Fruit fly (Drosophila melanogaster) whole organism, embryonic: Measurements from ENCODE around the gene IntS2.
A peak's percentile ranks its signal among the peaks of the same experiment; 100 is the strongest.

ENCODE experiments used
- Atf-2 ChIP-seq: fragments of 200-800 bp; sonication (Bioruptor generic); optimal IDR thresholded peaks from 2 replicates; lab custom pipeline; 2016; ENCODE audit warnings: missing biosample characterization, missing genetic modification characterization
- Bgb ChIP-seq: fragments of 200-800 bp; sonication (Bioruptor generic); IDR thresholded peaks from 2 replicates; pipeline ENCODE4 v1.3.6; 2022; ENCODE audit warnings: missing biosample characterization, missing genetic modification characterization; ENCODE audit not compliant: partially characterized antibody
- CG10209 ChIP-seq: fragments of 200-800 bp; sonication (Bioruptor generic); optimal IDR thresholded peaks from 3 replicates; lab custom pipeline; 2017; ENCODE audit warnings: missing biosample characterization, mild to moderate bottlenecking, missing genetic modification characterization, missing genetic modification reagents
- CG10959 ChIP-seq: fragments of 200-800 bp; sonication (Bioruptor generic); IDR thresholded peaks from 2 replicates; pipeline ENCODE4 v1.3.6; 2022; ENCODE audit warnings: missing biosample characterization, missing genetic modification characterization
- CG12659 ChIP-seq: fragments of 200-800 bp; sonication (Bioruptor generic); optimal IDR thresholded peaks from 3 replicates; lab custom pipeline; 2017; ENCODE audit warnings: mild to moderate bottlenecking, missing biosample characterization, missing genetic modification reagents, missing genetic modification characterization
- CG16813 ChIP-seq: fragments of 200-800 bp; sonication (Bioruptor generic); IDR thresholded peaks from 3 replicates; pipeline ENCODE4 v1.3.6; 2022; ENCODE audit warnings: missing biosample characterization, missing genetic modification characterization; ENCODE audit not compliant: partially characterized antibody
- CG16815 ChIP-seq: fragments of 200-800 bp; sonication (Bioruptor generic); optimal IDR thresholded peaks from 3 replicates; lab custom pipeline; 2017; ENCODE audit warnings: missing biosample characterization, mild to moderate bottlenecking, missing genetic modification characterization
- CG17612 ChIP-seq: fragments of 200-800 bp; sonication (Bioruptor generic); IDR thresholded peaks from 2 replicates; pipeline ENCODE4 v1.3.6; 2022; ENCODE audit warnings: missing biosample characterization, missing genetic modification characterization
- CG2129 ChIP-seq: fragments of 200-800 bp; sonication (Bioruptor generic); IDR thresholded peaks from 2 replicates; pipeline ENCODE4 v1.3.6; 2022; ENCODE audit warnings: missing biosample characterization, missing genetic modification characterization; ENCODE audit not compliant: partially characterized antibody
- CG32767 ChIP-seq: fragments of 200-800 bp; sonication (Bioruptor generic); IDR thresholded peaks from 2 replicates; pipeline ENCODE4 v1.3.6; 2022; ENCODE audit warnings: missing biosample characterization, missing genetic modification characterization
- CG34224 ChIP-seq: fragments of 200-800 bp; sonication (Bioruptor generic); IDR thresholded peaks from 3 replicates; pipeline ENCODE4 v1.3.6; 2022; ENCODE audit warnings: missing biosample characterization, missing genetic modification characterization; ENCODE audit not compliant: partially characterized antibody
- CG4854 ChIP-seq: fragments of 200-800 bp; sonication (Bioruptor generic); optimal IDR thresholded peaks from 2 replicates; lab custom pipeline; 2016; ENCODE audit warnings: missing biosample characterization, missing genetic modification characterization, inconsistent platforms
- CG6272 ChIP-seq: fragments of 200-800 bp; sonication (Bioruptor generic); IDR thresholded peaks from 2 replicates; pipeline ENCODE4 v1.3.6; 2022; ENCODE audit warnings: missing biosample characterization, missing genetic modification characterization
- CG7372 ChIP-seq: fragments of 200-800 bp; sonication (Bioruptor generic); IDR thresholded peaks from 2 replicates; pipeline ENCODE4 v1.3.6; 2022; ENCODE audit warnings: missing biosample characterization, missing genetic modification characterization
- CG7556 ChIP-seq: fragments of 200-800 bp; sonication (Bioruptor generic); optimal IDR thresholded peaks from 2 replicates; lab custom pipeline; 2017; ENCODE audit warnings: missing biosample characterization, mild to moderate bottlenecking, missing genetic modification characterization
- CG9797 ChIP-seq: fragments of 200-800 bp; sonication (Bioruptor generic); optimal IDR thresholded peaks from 3 replicates; lab custom pipeline; 2018; ENCODE audit warnings: missing biosample characterization, mild to moderate bottlenecking, missing genetic modification characterization
- CkIIα-i1 ChIP-seq: fragments of 200-800 bp; sonication (Bioruptor generic); IDR thresholded peaks from 2 replicates; pipeline ENCODE4 v1.3.6; 2022; ENCODE audit warnings: missing biosample characterization, missing genetic modification characterization
- Fer1 ChIP-seq: fragments of 200-800 bp; sonication (Bioruptor generic); optimal IDR thresholded peaks from 2 replicates; lab custom pipeline; 2017; ENCODE audit warnings: missing biosample characterization, mild to moderate bottlenecking, missing genetic modification characterization
- MBD-R2 ChIP-seq: fragments of 200-800 bp; sonication (Bioruptor generic); IDR thresholded peaks from 2 replicates; pipeline ENCODE4 v1.3.6; 2022; ENCODE audit warnings: missing biosample characterization, missing genetic modification characterization
- Max ChIP-seq: fragments of 200-800 bp; sonication (Bioruptor generic); optimal IDR thresholded peaks from 2 replicates; lab custom pipeline; 2016; ENCODE audit warnings: missing biosample characterization, mild to moderate bottlenecking, missing genetic modification characterization
- Nf-YC ChIP-seq: fragments of 200-800 bp; optimal IDR thresholded peaks from 3 replicates; lab custom pipeline; 2019; ENCODE audit warnings: missing biosample characterization, mild to moderate bottlenecking, missing genetic modification characterization, moderate library complexity
- Rfx ChIP-seq: fragments of 200-800 bp; sonication (Bioruptor generic); IDR thresholded peaks from 2 replicates; pipeline ENCODE4 v1.3.6; 2022; ENCODE audit warnings: missing biosample characterization, missing genetic modification characterization
- Sin3A ChIP-seq: fragments of >200 bp; optimal IDR thresholded peaks from 2 replicates; lab custom pipeline; 2018
- TFAM ChIP-seq: fragments of 200-800 bp; sonication (Bioruptor generic); optimal IDR thresholded peaks from 2 replicates; lab custom pipeline; 2017; ENCODE audit warnings: missing biosample characterization, missing genetic modification characterization, inconsistent platforms
- Xbp1 ChIP-seq: fragments of 200-800 bp; sonication (Bioruptor generic); optimal IDR thresholded peaks from 3 replicates; lab custom pipeline; 2016; ENCODE audit warnings: missing biosample characterization, mild to moderate bottlenecking, missing genetic modification characterization
- amos ChIP-seq: fragments of 200-800 bp; sonication (Bioruptor generic); IDR thresholded peaks from 2 replicates; pipeline ENCODE4 v1.3.6; 2022; ENCODE audit warnings: missing biosample characterization, missing genetic modification characterization; ENCODE audit not compliant: partially characterized antibody
- cas ChIP-seq: fragments of 200-800 bp; sonication (Bioruptor generic); IDR thresholded peaks from 2 replicates; pipeline ENCODE4 v1.3.6; 2022; ENCODE audit warnings: missing biosample characterization, missing genetic modification characterization
- caup ChIP-seq: fragments of 200-800 bp; sonication (Bioruptor generic); optimal IDR thresholded peaks from 3 replicates; lab custom pipeline; 2017; ENCODE audit warnings: missing biosample characterization, mild to moderate bottlenecking, missing genetic modification characterization, moderate library complexity; ENCODE audit not compliant: severe bottlenecking
- cg ChIP-seq: fragments of 200-800 bp; sonication (Bioruptor generic); optimal IDR thresholded peaks from 3 replicates; lab custom pipeline; 2019; ENCODE audit warnings: missing biosample characterization, mild to moderate bottlenecking, missing genetic modification characterization, moderate library complexity
- chif ChIP-seq, 2 experiments: fragments of 200-800 bp; sonication (Bioruptor generic); optimal IDR thresholded peaks; 3 replicates each; lab custom pipeline; 2016; ENCODE audit warnings: missing biosample characterization in 2 of 2, missing genetic modification characterization in 2 of 2
- corto ChIP-seq: fragments of 200-800 bp; sonication (Bioruptor generic); optimal IDR thresholded peaks from 2 replicates; lab custom pipeline; 2016; ENCODE audit warnings: missing biosample characterization, mild to moderate bottlenecking, missing genetic modification characterization, moderate library complexity
- exex ChIP-seq: fragments of 200-800 bp; sonication (Bioruptor generic); optimal IDR thresholded peaks from 4 replicates; lab custom pipeline; 2018; ENCODE audit warnings: missing biosample characterization, mild to moderate bottlenecking, missing genetic modification characterization, moderate library complexity
- ftz-f1 ChIP-seq: fragments of 200-800 bp; sonication (Bioruptor generic); optimal IDR thresholded peaks from 2 replicates; lab custom pipeline; 2016; ENCODE audit warnings: missing biosample characterization, missing genetic modification characterization
- kni ChIP-seq: fragments of 200-800 bp; sonication (Bioruptor generic); optimal IDR thresholded peaks from 3 replicates; lab custom pipeline; 2017; ENCODE audit warnings: mild to moderate bottlenecking, missing biosample characterization, missing genetic modification reagents, missing genetic modification characterization
- knrl ChIP-seq: fragments of 200-800 bp; sonication (Bioruptor generic); IDR thresholded peaks from 3 replicates; pipeline ENCODE4 v1.3.6; 2022; ENCODE audit warnings: missing biosample characterization, missing genetic modification characterization; ENCODE audit not compliant: partially characterized antibody
- lov ChIP-seq, 2 experiments: fragments of 200-800 bp in 1 of 2; fragments of >200 bp in 1 of 2; sonication (Bioruptor generic) in 1 of 2; IDR thresholded peaks in 1 of 2; optimal IDR thresholded peaks in 1 of 2; 2 replicates in 1 of 2; 3 replicates in 1 of 2; pipeline versions ENCODE4 v1.3.6 to Lab custom; 2017 to 2022; ENCODE audit warnings: missing biosample characterization in 1 of 2, missing genetic modification characterization in 1 of 2
- pb ChIP-seq: fragments of 200-800 bp; sonication (Bioruptor generic); optimal IDR thresholded peaks from 3 replicates; lab custom pipeline; 2016; ENCODE audit warnings: missing biosample characterization, missing genetic modification characterization
- rib ChIP-seq: fragments of 200-800 bp; sonication (Bioruptor generic); IDR thresholded peaks from 2 replicates; pipeline ENCODE4 v1.3.6; 2022; ENCODE audit warnings: missing biosample characterization, missing genetic modification characterization
- ro ChIP-seq: fragments of 200-800 bp; sonication (Bioruptor generic); IDR thresholded peaks from 2 replicates; pipeline ENCODE4 v1.3.6; 2022; ENCODE audit warnings: missing biosample characterization, missing genetic modification characterization
- salm ChIP-seq: fragments of 200-800 bp; sonication (Bioruptor generic); optimal IDR thresholded peaks from 2 replicates; lab custom pipeline; 2018; ENCODE audit warnings: missing biosample characterization, mild to moderate bottlenecking, missing genetic modification characterization
- sens ChIP-seq: fragments of 200-800 bp; sonication (Bioruptor generic); peaks from one replicate; lab custom pipeline; 2016; ENCODE audit warnings: missing biosample characterization, missing genetic modification characterization
- shn ChIP-seq: fragments of 200-800 bp; sonication (Bioruptor generic); optimal IDR thresholded peaks from 3 replicates; lab custom pipeline; 2016; ENCODE audit warnings: missing biosample characterization, missing genetic modification characterization
- slp2 ChIP-seq: fragments of 200-800 bp; sonication (Bioruptor generic); optimal IDR thresholded peaks from 2 replicates; lab custom pipeline; 2016; ENCODE audit warnings: missing biosample characterization, missing genetic modification characterization
- sqz ChIP-seq: fragments of 200-800 bp; sonication (Bioruptor generic); optimal IDR thresholded peaks from 3 replicates; lab custom pipeline; 2018; ENCODE audit warnings: missing biosample characterization, mild to moderate bottlenecking, missing genetic modification characterization
- ssp ChIP-seq: fragments of 200-800 bp; sonication (Bioruptor generic); IDR thresholded peaks from 2 replicates; pipeline ENCODE4 v1.3.6; 2022; ENCODE audit warnings: missing biosample characterization, missing genetic modification characterization
- tio ChIP-seq: fragments of 200-800 bp; sonication (Bioruptor generic); optimal IDR thresholded peaks from 2 replicates; lab custom pipeline; 2017; ENCODE audit warnings: missing biosample characterization, missing genetic modification characterization, inconsistent platforms
- usp ChIP-seq: fragments of >200 bp; optimal IDR thresholded peaks from 2 replicates; lab custom pipeline; 2017; ENCODE audit warnings: missing biosample characterization, missing genetic modification characterization
- zen2 ChIP-seq: fragments of 200-800 bp; sonication (Bioruptor generic); IDR thresholded peaks from 3 replicates; pipeline ENCODE4 v1.3.6; 2022; ENCODE audit warnings: missing biosample characterization, missing genetic modification characterization; ENCODE audit not compliant: partially characterized antibody

IntS2 gene

dm6 chrX:17702738-17703570 lies 46.3 kb upstream of the IntS2 start, which contains the start of the genes CG8188 and par-6 (continued):
- peak; percentile 74 for TF ChIP-seq Nf-YC (tag; lab: Kevin White, UChicago)
- peak; percentile 75 for TF ChIP-seq knrl (GFP tag; lab: Robert Waterston, UW)
- peak; percentile 79 for TF ChIP-seq ssp (GFP tag; lab: Robert Waterston, UW)
- peak; percentile 84 for TF ChIP-seq slp2 (GFP tag; lab: Kevin White, UChicago)
- peak; percentile 68 for TF ChIP-seq CG9797 (GFP tag; lab: Kevin White, UChicago)
- TF ChIP-seq tio (GFP tag; lab: Kevin White, UChicago), result peak; percentile 75
- peak; percentile 81 for TF ChIP-seq CG6272
- no peak for TF ChIP-seq kni (GFP tag; lab: Kevin White, UChicago)
- peak; percentile 76 for TF ChIP-seq CG4854 (GFP tag; lab: Kevin White, UChicago)
- TF ChIP-seq Xbp1, result peak; percentile 93
- TF ChIP-seq Bgb, result peak; percentile 68
- peak; percentile 74 for TF ChIP-seq CG16813 (GFP tag; lab: Robert Waterston, UW)
- peak; percentile 56 for TF ChIP-seq sqz (GFP tag; lab: Kevin White, UChicago)
- no peak; the same call in 1 of the 2 replicates for TF ChIP-seq CG2129 (GFP tag; lab: Robert Waterston, UW)
- TF ChIP-seq salm (tag; lab: Kevin White, UChicago), result peak; percentile 55
- peak; percentile 89 for TF ChIP-seq caup
- peak; percentile 53 for TF ChIP-seq exex
- TF ChIP-seq Sin3A (lab: Kevin White, UChicago), result peak; percentile 62
- TF ChIP-seq Max (GFP tag; lab: Kevin White, UChicago), result peak; percentile 68
- TF ChIP-seq MBD-R2 (GFP tag; lab: Robert Waterston, UW), result peak; percentile 65
- no peak for TF ChIP-seq corto
- TF ChIP-seq CG17612 (GFP tag; lab: Robert Waterston, UW), result peak; percentile 53; the same call in 1 of the 2 replicates
- TF ChIP-seq CG10959 (GFP tag; lab: Robert Waterston, UW), result peak; percentile 75
- peak; percentile 79 to 90 for TF ChIP-seq chif (GFP tag; optimal IDR thresholded peaks at IDR 0.05; lab: Kevin White, UChicago)
- TF ChIP-seq rib (GFP tag; lab: Robert Waterston, UW), result peak; percentile 63; the same call in 1 of the 2 replicates
- peak; percentile 92 for TF ChIP-seq Rfx (GFP tag; lab: Robert Waterston, UW)
- peak; percentile 83 for TF ChIP-seq CG16815 (GFP tag; lab: Kevin White, UChicago)
- TF ChIP-seq CG7372 (GFP tag; lab: Robert Waterston, UW), result peak; percentile 84
- TF ChIP-seq CG34224 (GFP tag; lab: Robert Waterston, UW), result peak; percentile 52
- peak; percentile 71 for TF ChIP-seq Atf-2
- TF ChIP-seq CG32767 (GFP tag; lab: Robert Waterston, UW), result peak; percentile 95
- no peak for TF ChIP-seq ftz-f1 (GFP tag; lab: Kevin White, UChicago)
- TF ChIP-seq amos (GFP tag; lab: Robert Waterston, UW), result peak; percentile 62
- TF ChIP-seq cg (GFP tag; lab: Kevin White, UChicago), result no peak
- TF ChIP-seq CG7556 (GFP tag; lab: Kevin White, UChicago), result peak; percentile 74
- TF ChIP-seq zen2, result no peak; the same call in 2 of the 3 replicates
- TF ChIP-seq usp (GFP tag; lab: Kevin White, UChicago), result no peak
- no peak for TF ChIP-seq lov (optimal IDR thresholded peaks at IDR 0.05; lab: Kevin White, UChicago)
- peak; percentile 70; the same call in 1 of the 3 replicates for TF ChIP-seq lov (GFP tag; IDR thresholded peaks at IDR 0.05; lab: Robert Waterston, UW)
- TF ChIP-seq pb (GFP tag; lab: Kevin White, UChicago), result peak; percentile 79
- peak; percentile 88 for TF ChIP-seq CG12659 (GFP tag; lab: Kevin White, UChicago)
- no peak; the same call in 1 of the 2 replicates for TF ChIP-seq ro (GFP tag; lab: Robert Waterston, UW)
- peak; percentile 91 for TF ChIP-seq shn
- TF ChIP-seq TFAM, result peak; percentile 5
- no peak for TF ChIP-seq CkIIα-i1 (GFP tag; lab: Robert Waterston, UW)
- TF ChIP-seq Fer1, result peak; percentile 87
- peak; percentile 84 for TF ChIP-seq CG10209
- TF ChIP-seq cas (GFP tag; lab: Robert Waterston, UW), result 0 out of 2 replicates have a peak, but pooled peaks have one; percentile 39
- peak; percentile 97 for TF ChIP-seq sens (GFP tag; lab: Kevin White, UChicago)
